Fruit fly (Drosophila melanogaster) whole organism, prepupa: ENCODE measurements around the gene CG17751.

Experiments used
- CG10631 ChIP-seq: fragments of 200-800 bp; sonication (Bioruptor generic); optimal IDR thresholded peaks from 2 replicates; lab custom pipeline; 2016; ENCODE audit warnings: missing biosample characterization, missing genetic modification characterization
- CG15336 ChIP-seq: fragments of 200-800 bp; sonication (Bioruptor generic); IDR thresholded peaks from 2 replicates; pipeline ENCODE4 v1.3.6; 2022; ENCODE audit warnings: missing biosample characterization, missing genetic modification characterization
- CG16779 ChIP-seq: fragments of 200-800 bp; sonication (Bioruptor generic); optimal IDR thresholded peaks from 3 replicates; lab custom pipeline; 2017; ENCODE audit warnings: missing biosample characterization, mild to moderate bottlenecking, missing genetic modification characterization
- CG6792 ChIP-seq: fragments of 200-800 bp; sonication (Bioruptor generic); optimal IDR thresholded peaks from 3 replicates; lab custom pipeline; 2016; ENCODE audit warnings: missing biosample characterization, missing genetic modification characterization
- CG6808 ChIP-seq: fragments of 200-800 bp; sonication (Bioruptor generic); optimal IDR thresholded peaks from 3 replicates; lab custom pipeline; 2017; ENCODE audit warnings: missing biosample characterization, missing genetic modification characterization, mild to moderate bottlenecking, moderate library complexity, missing genetic modification reagents
- CG9139 ChIP-seq: fragments of 200-800 bp; sonication (Bioruptor generic); optimal IDR thresholded peaks from 3 replicates; lab custom pipeline; 2017; ENCODE audit warnings: missing biosample characterization, mild to moderate bottlenecking, missing genetic modification characterization
- Eip78C ChIP-seq: fragments of 200-800 bp; sonication (Bioruptor generic); peaks from one replicate; lab custom pipeline; 2016; ENCODE audit warnings: missing biosample characterization, missing genetic modification characterization
- Ets96B ChIP-seq: fragments of 200-800 bp; optimal IDR thresholded peaks from 2 replicates; lab custom pipeline; 2019; ENCODE audit warnings: missing biosample characterization, mild to moderate bottlenecking, missing genetic modification characterization, moderate library complexity
- Lpt ChIP-seq: fragments of 200-800 bp; sonication (Bioruptor generic); optimal IDR thresholded peaks from 3 replicates; lab custom pipeline; 2016; ENCODE audit warnings: missing biosample characterization, missing genetic modification characterization
- achi ChIP-seq: fragments of 200-800 bp; sonication (Bioruptor generic); optimal IDR thresholded peaks from 3 replicates; lab custom pipeline; 2016; ENCODE audit warnings: missing biosample characterization, missing genetic modification characterization
- dac ChIP-seq: fragments of 200-800 bp; sonication (Bioruptor generic); optimal IDR thresholded peaks from 2 replicates; lab custom pipeline; 2017; ENCODE audit warnings: missing biosample characterization, mild to moderate bottlenecking, missing genetic modification characterization
- pdm3 ChIP-seq: fragments of 200-800 bp; sonication (Bioruptor generic); optimal IDR thresholded peaks from 3 replicates; lab custom pipeline; 2016; ENCODE audit warnings: missing biosample characterization, missing genetic modification characterization
- svp ChIP-seq: fragments of 200-800 bp; sonication (Bioruptor generic); peaks from one replicate; lab custom pipeline; 2016; ENCODE audit warnings: missing biosample characterization, missing genetic modification characterization

dm6 chr3R:19623606-19624005, 16.6 kb downstream of the CG17751 start:
- TF ChIP-seq CG6792 (GFP tag; lab: Kevin White, UChicago): peak; percentile 78
- peak; percentile 70 for TF ChIP-seq achi
- peak; percentile 68 for TF ChIP-seq Lpt (GFP tag; lab: Kevin White, UChicago)
- peak; percentile 40 for TF ChIP-seq CG6808 (GFP tag; lab: Kevin White, UChicago)
- peak; percentile 78 for TF ChIP-seq CG15336 (GFP tag; lab: Robert Waterston, UW)
- peak; percentile 37 for TF ChIP-seq CG9139 (GFP tag; lab: Kevin White, UChicago)
- peak; percentile 22 for TF ChIP-seq dac (GFP tag; lab: Kevin White, UChicago)
- peak; percentile 60 for TF ChIP-seq CG10631 (GFP tag; lab: Kevin White, UChicago)
- TF ChIP-seq Ets96B (tag; lab: Kevin White, UChicago): no peak
- TF ChIP-seq Eip78C (GFP tag; lab: Kevin White, UChicago): peak; percentile 94
- TF ChIP-seq svp (GFP tag; lab: Kevin White, UChicago): peak; percentile 90
- peak; percentile 82 for TF ChIP-seq pdm3 (GFP tag; lab: Kevin White, UChicago)
- no peak for TF ChIP-seq CG16779 (tag; lab: Kevin White, UChicago)
